Worm (Caenorhabditis elegans) whole organism, young adult: ENCODE measurements around the gene R11E3.1.

Experiments used
- B0035.1 ChIP-seq: sonication (generic microtip); optimal IDR thresholded peaks from 2 replicates; lab custom pipeline; 2016; ENCODE audit warnings: missing genetic modification characterization, mild to moderate bottlenecking, missing compliant biosample characterization, missing genotype, missing genetic modification reagents
- C17E4.6 ChIP-seq: fragments of 200-800 bp; sonication (Bioruptor generic); IDR thresholded peaks from 2 replicates; pipeline ENCODE4 v1.3.6; 2022; ENCODE audit warnings: missing genetic modification reagents, missing genetic modification characterization, missing compliant biosample characterization
- F57C9.4 ChIP-seq: sonication (generic microtip); optimal IDR thresholded peaks from 2 replicates; lab custom pipeline; 2017; ENCODE audit warnings: mild to moderate bottlenecking, missing genetic modification characterization, missing compliant biosample characterization
- ceh-91 ChIP-seq: fragments of 200-800 bp; sonication (Bioruptor generic); IDR thresholded peaks from 2 replicates; pipeline ENCODE4 v1.3.6; 2022; ENCODE audit warnings: missing genetic modification reagents, missing genetic modification characterization, missing compliant biosample characterization
- egl-18 ChIP-seq: fragments of 200-800 bp; sonication (Bioruptor generic); IDR thresholded peaks from 2 replicates; pipeline ENCODE4 v1.3.6; 2022; ENCODE audit warnings: missing genetic modification reagents, missing genetic modification characterization, missing compliant biosample characterization
- ets-4 ChIP-seq: fragments of 200-800 bp; sonication (Bioruptor generic); optimal IDR thresholded peaks from 2 replicates; lab custom pipeline; 2018; ENCODE audit warnings: mild to moderate bottlenecking, missing genetic modification characterization, missing compliant biosample characterization
- gei-17 ChIP-seq: fragments of 200-800 bp; sonication (Bioruptor generic); optimal IDR thresholded peaks from 2 replicates; lab custom pipeline; 2018; ENCODE audit warnings: mild to moderate bottlenecking, missing genetic modification characterization, missing compliant biosample characterization
- let-526 ChIP-seq: fragments of 200-800 bp; sonication (Bioruptor generic); IDR thresholded peaks from 2 replicates; pipeline ENCODE4 v1.3.6; 2022; ENCODE audit warnings: missing genetic modification reagents, missing genetic modification characterization, missing compliant biosample characterization
- madf-10 ChIP-seq: sonication (generic microtip); optimal IDR thresholded peaks from 2 replicates; lab custom pipeline; 2016; ENCODE audit warnings: mild to moderate bottlenecking, missing genetic modification characterization, missing compliant biosample characterization
- madf-3 ChIP-seq: fragments of 200-800 bp; sonication (Bioruptor generic); IDR thresholded peaks from 2 replicates; pipeline ENCODE4 v1.3.6; 2022; ENCODE audit warnings: missing genetic modification reagents, missing genetic modification characterization, missing compliant biosample characterization
- mxl-1 ChIP-seq: sonication (generic microtip); optimal IDR thresholded peaks from 2 replicates; lab custom pipeline; 2016; ENCODE audit warnings: missing genetic modification characterization, missing compliant biosample characterization
- repo-1 ChIP-seq: sonication (generic microtip); optimal IDR thresholded peaks from 2 replicates; lab custom pipeline; 2017; ENCODE audit warnings: mild to moderate bottlenecking, missing genetic modification characterization, missing compliant biosample characterization
- rpc-1 ChIP-seq, 2 experiments: fragments of 150-350 bp in 1 of 2; sonication (generic microtip) in 1 of 2; optimal IDR thresholded peaks; 2 replicates each; lab custom pipeline; 2014 to 2018; ENCODE audit warnings: missing biosample characterization in 1 of 2, missing genetic modification characterization in 1 of 2, missing genetic modification reagents in 1 of 2, missing genotype in 1 of 2
- sdz-38 ChIP-seq: sonication (generic microtip); optimal IDR thresholded peaks from 2 replicates; lab custom pipeline; 2016; ENCODE audit warnings: missing genotype, missing genetic modification characterization, missing compliant biosample characterization
- snpc-1.3 ChIP-seq: sonication (generic microtip); optimal IDR thresholded peaks from 2 replicates; lab custom pipeline; 2017; ENCODE audit warnings: missing genetic modification characterization, mild to moderate bottlenecking, missing compliant biosample characterization, antibody characterized with exemption, moderate library complexity, missing genotype, missing genetic modification reagents; ENCODE audit not compliant: insufficient read depth
- tlf-1 ChIP-seq: fragments of 200-800 bp; sonication (Bioruptor generic); optimal IDR thresholded peaks from 2 replicates; lab custom pipeline; 2018; ENCODE audit warnings: mild to moderate bottlenecking, missing genetic modification characterization, missing compliant biosample characterization
- unc-62 ChIP-seq: fragments of 150-350 bp; optimal IDR thresholded peaks from 2 replicates; lab custom pipeline; 2014; ENCODE audit warnings: missing biosample characterization, missing genetic modification reagents, missing genetic modification characterization
- ztf-25 ChIP-seq: fragments of 200-800 bp; sonication (Bioruptor generic); IDR thresholded peaks from 2 replicates; pipeline ENCODE4 v1.3.6; 2022; ENCODE audit warnings: missing genetic modification reagents, missing genetic modification characterization, missing compliant biosample characterization

R11E3.1 gene

ce11 chrIV:4827219-4827618 is 37.7 kb downstream of the R11E3.1 start, which contains the start of gene mpz-4:
Gene mpz-4 (minus strand): TSS chrIV:4827319.
- TF ChIP-seq mxl-1 (tag; lab: Kevin White, UChicago) (no peak), ets-4 (no peak), repo-1 (no peak), C17E4.6 (no peak), tlf-1 (no peak), unc-62 (GFP tag; lab: Kevin White, UChicago) (no peak), let-526 (GFP tag; lab: Robert Waterston, UW) (no peak), madf-10 (tag; lab: Kevin White, UChicago) (no peak), snpc-1.3 (tag; lab: Kevin White, UChicago) (no peak), gei-17 (GFP tag; lab: Kevin White, UChicago) (no peak), rpc-1 (optimal IDR thresholded peaks at IDR 0.05; lab: Kevin White, UChicago) (no peak), rpc-1 (tag; optimal IDR thresholded peaks at IDR 0.05; lab: Kevin White, UChicago) (no peak), madf-3 (GFP tag; lab: Robert Waterston, UW) (no peak), B0035.1 (tag; lab: Kevin White, UChicago) (no peak), egl-18 (GFP tag; lab: Robert Waterston, UW) (no peak)

ce11 chrIV:4829641-4830040 is 40.1 kb downstream of the R11E3.1 start:
- TF ChIP-seq sdz-38 (no peak), F57C9.4 (tag; lab: Kevin White, UChicago) (no peak), ztf-25 (no peak), ceh-91 (GFP tag; lab: Robert Waterston, UW) (no peak)
